Fruit fly (Drosophila melanogaster): ENCODE results near the gene c11.1.
A peak's percentile ranks its signal among the peaks of the same experiment; 100 is the strongest.

The c11.1 gene

dm6 chrX:9282783-9283289 lies at the start of gene c11.1 (continued):
- TF ChIP-seq CG3163 (GFP tag; optimal IDR thresholded peaks at IDR 0.05) (peak; percentile 65), crol (GFP tag; IDR thresholded peaks at IDR 0.05) (peak; percentile 51), CG6791 (GFP tag; IDR thresholded peaks at IDR 0.05; ENCODE audit: partially characterized antibody) (0 out of 3 replicates have a peak, but pooled peaks have one; percentile 43), sens (GFP tag) (peak; percentile 68), Hr78 (GFP tag; optimal IDR thresholded peaks at IDR 0.05) (no peak), B-H1 (GFP tag; IDR thresholded peaks at IDR 0.05) (no peak), Gug (GFP tag; IDR thresholded peaks at IDR 0.05) (no peak), CHES-1-like (GFP tag; optimal IDR thresholded peaks at IDR 0.05) (peak; percentile 55), CG6175 (GFP tag; IDR thresholded peaks at IDR 0.05) (no peak), insv (GFP tag; optimal IDR thresholded peaks at IDR 0.05) (no peak), pfk (GFP tag; optimal IDR thresholded peaks at IDR 0.05) (no peak), dan (GFP tag; IDR thresholded peaks at IDR 0.05) (no peak), dysf (GFP tag; IDR thresholded peaks at IDR 0.05) (peak; percentile 39; the same call in 1 of the 3 replicates), ind (GFP tag; optimal IDR thresholded peaks at IDR 0.05) (no peak), bigmax (GFP tag; optimal IDR thresholded peaks at IDR 0.05) (no peak), gsb-n (tag; optimal IDR thresholded peaks at IDR 0.05) (no peak), sna (GFP tag; IDR thresholded peaks at IDR 0.05; ENCODE audit: partially characterized antibody) (0 out of 2 replicates have a peak, but pooled peaks have one; percentile 35), CG9932 (GFP tag; IDR thresholded peaks at IDR 0.05) (no peak; the same call in 1 of the 2 replicates), ato (GFP tag; IDR thresholded peaks at IDR 0.05; ENCODE audit: partially characterized antibody) (0 out of 2 replicates have a peak, but pooled peaks have one; percentile 34), CG6272 (GFP tag; IDR thresholded peaks at IDR 0.05) (no peak), tin (GFP tag; optimal IDR thresholded peaks at IDR 0.05) (no peak), dimm (GFP tag; IDR thresholded peaks at IDR 0.05) (no peak), onecut (GFP tag; IDR thresholded peaks at IDR 0.05) (no peak), toy (GFP tag; IDR thresholded peaks at IDR 0.05) (no peak), CG12942 (GFP tag; optimal IDR thresholded peaks at IDR 0.05) (no peak), CG4424 (GFP tag; optimal IDR thresholded peaks at IDR 0.05) (no peak), CG3065 (GFP tag; optimal IDR thresholded peaks at IDR 0.05) (no peak), CG10654 (GFP tag; optimal IDR thresholded peaks at IDR 0.05) (no peak), wor (GFP tag; IDR thresholded peaks at IDR 0.05) (no peak), her (GFP tag; optimal IDR thresholded peaks at IDR 0.05) (no peak)

dm6 chrX:9332208-9332607 lies 49.3 kb upstream of the c11.1 start:
- TF ChIP-seq pfk (GFP tag; optimal IDR thresholded peaks at IDR 0.05) (no peak), CG4360 (GFP tag; IDR thresholded peaks at IDR 0.05) (peak; percentile 55), CG3838 (GFP tag; optimal IDR thresholded peaks at IDR 0.05) (no peak), Awh (GFP tag; IDR thresholded peaks at IDR 0.05) (no peak), Nf-YA (GFP tag; IDR thresholded peaks at IDR 0.05) (0 out of 2 replicates have a peak, but pooled peaks have one; percentile 17), sr (GFP tag; IDR thresholded peaks at IDR 0.05) (0 out of 3 replicates have a peak, but pooled peaks have one; percentile 33), lov (optimal IDR thresholded peaks at IDR 0.05) (no peak), lov (GFP tag; IDR thresholded peaks at IDR 0.05) (0 out of 3 replicates have a peak, but pooled peaks have one; percentile 46), CG33213 (GFP tag; optimal IDR thresholded peaks at IDR 0.05) (no peak), B-H2 (GFP tag; optimal IDR thresholded peaks at IDR 0.05) (no peak), CG32532 (GFP tag; IDR thresholded peaks at IDR 0.05) (0 out of 2 replicates have a peak, but pooled peaks have one; percentile 18), bsh (GFP tag; optimal IDR thresholded peaks at IDR 0.05) (peak in 1 of 2 experiments; percentile 14), phol (tag; optimal IDR thresholded peaks at IDR 0.05) (peak; percentile 6), gcm2 (GFP tag; optimal IDR thresholded peaks at IDR 0.05) (no peak), chinmo (GFP tag; IDR thresholded peaks at IDR 0.05; ENCODE audit: partially characterized antibody) (peak; percentile 73; the same call in 1 of the 4 replicates), esg (GFP tag; conservative IDR thresholded peaks at IDR 0.05) (no peak), HLH3B (GFP tag; IDR thresholded peaks at IDR 0.05) (0 out of 2 replicates have a peak, but pooled peaks have one; percentile 9), CG42726 (GFP tag; IDR thresholded peaks at IDR 0.05; ENCODE audit: partially characterized antibody) (0 out of 2 replicates have a peak, but pooled peaks have one; percentile 37), CG10979 (tag; optimal IDR thresholded peaks at IDR 0.05) (peak; percentile 8), Chrac-16 (GFP tag; optimal IDR thresholded peaks at IDR 0.05) (no peak), Blimp-1 (GFP tag; optimal IDR thresholded peaks at IDR 0.05) (peak; percentile 9), Drgx (GFP tag; IDR thresholded peaks at IDR 0.05) (0 out of 2 replicates have a peak, but pooled peaks have one; percentile 10), CG30431 (GFP tag; optimal IDR thresholded peaks at IDR 0.05) (no peak)

Measured in whole organism, embryonic.